Worm (Caenorhabditis elegans): ENCODE data around the gene ulp-4.

Gene ulp-4

ce11 chrII:8144543-8144942 is 14.8 kb downstream of the ulp-4 start, which contains the start of gene F10B5.2:
TSS of gene F10B5.2 (plus strand) at chrII:8144762.
- no peak for TF ChIP-seq nhr-12 (tag; optimal IDR thresholded peaks at IDR 0.05)
- TF ChIP-seq aly-2 (tag; optimal IDR thresholded peaks at IDR 0.05): no peak

- no peak for TF ChIP-seq mbf-1 (tag; optimal IDR thresholded peaks at IDR 0.05)
- no peak for TF ChIP-seq sma-3 (GFP tag; optimal IDR thresholded peaks at IDR 0.05)
These were observed 20.2 kb downstream of the ulp-4 start, which contains the start of gene F10B5.3 for ce11 chrII:8149930-8150329. TSS of gene F10B5.3 (minus strand) at chrII:8150030.

- TF ChIP-seq ztf-1 (GFP tag; conservative IDR thresholded peaks at IDR 0.05) (no peak), ceh-82 (tag; optimal IDR thresholded peaks at IDR 0.05) (no peak), aly-2 (tag; optimal IDR thresholded peaks at IDR 0.05) (no peak), unc-39 (tag; optimal IDR thresholded peaks at IDR 0.05) (no peak), ztf-4 (tag; optimal IDR thresholded peaks at IDR 0.05) (no peak), peb-1 (tag; optimal IDR thresholded peaks at IDR 0.05) (no peak), ZK546.5 (tag; optimal IDR thresholded peaks at IDR 0.05) (no peak)
These were observed 23.1 kb downstream of the ulp-4 start for ce11 chrII:8152711-8153325.

ce11 chrII:8156845-8157373 is 27.1 kb downstream of the ulp-4 start, which contains the start of the genes tub-1 and tmem-138:
TSS of gene tub-1 (minus strand) at chrII:8156945.
TSS of gene tmem-138 (plus strand) at chrII:8157323.
- TF ChIP-seq lsy-2 (tag; optimal IDR thresholded peaks at IDR 0.05) (no peak), nhr-23 (tag; optimal IDR thresholded peaks at IDR 0.05) (no peak), blmp-1 (tag; optimal IDR thresholded peaks at IDR 0.05; ENCODE audit: insufficient read depth) (no peak), R02D3.7 (tag; optimal IDR thresholded peaks at IDR 0.05) (no peak), nhr-10 (tag; optimal IDR thresholded peaks at IDR 0.05) (no peak), unc-55 (GFP tag; optimal IDR thresholded peaks at IDR 0.05) (no peak), nhr-77 (tag; optimal IDR thresholded peaks at IDR 0.05) (no peak), alr-1 (tag; optimal IDR thresholded peaks at IDR 0.05) (no peak), nhr-25 (tag; optimal IDR thresholded peaks at IDR 0.05) (no peak), nhr-237 (tag; optimal IDR thresholded peaks at IDR 0.05) (no peak), skn-1 (tag; optimal IDR thresholded peaks at IDR 0.05) (no peak), ztf-1 (GFP tag; conservative IDR thresholded peaks at IDR 0.05) (no peak), zag-1 (tag; optimal IDR thresholded peaks at IDR 0.05) (no peak), fos-1 (tag; optimal IDR thresholded peaks at IDR 0.05) (no peak), nhr-11 (tag; optimal IDR thresholded peaks at IDR 0.05) (no peak), sma-3 (GFP tag; optimal IDR thresholded peaks at IDR 0.05) (no peak), egl-27 (tag; optimal IDR thresholded peaks at IDR 0.05) (no peak)

- no peak for TF ChIP-seq Y55F3AM.14 (GFP tag; optimal IDR thresholded peaks at IDR 0.05)
- no peak for TF ChIP-seq ztf-11 (tag; optimal IDR thresholded peaks at IDR 0.05)
- TF ChIP-seq C34F6.9 (tag; optimal IDR thresholded peaks at IDR 0.05): peak; percentile 47
- TF ChIP-seq crh-2 (tag; optimal IDR thresholded peaks at IDR 0.05): peak; percentile 41
- peak; percentile 19 to 90 for TF ChIP-seq lsy-2 (tag; optimal IDR thresholded peaks at IDR 0.05)
- no peak for TF ChIP-seq ama-1 (optimal IDR thresholded peaks at IDR 0.05)
- peak; percentile 9 for TF ChIP-seq fos-1 (tag; optimal IDR thresholded peaks at IDR 0.05)
- TF ChIP-seq ZK546.5 (tag; optimal IDR thresholded peaks at IDR 0.05): no peak
- TF ChIP-seq gmeb-1 (tag; optimal IDR thresholded peaks at IDR 0.05): peak; percentile 83
- TF ChIP-seq mbf-1 (tag; optimal IDR thresholded peaks at IDR 0.05): no peak
- TF ChIP-seq unc-55 (GFP tag; optimal IDR thresholded peaks at IDR 0.05): no peak
- no peak for TF ChIP-seq zag-1 (tag; optimal IDR thresholded peaks at IDR 0.05)
- TF ChIP-seq lin-11 (tag; optimal IDR thresholded peaks at IDR 0.05): peak; percentile 8
- TF ChIP-seq sem-4 (tag; optimal IDR thresholded peaks at IDR 0.05): no peak
- TF ChIP-seq nhr-21 (tag; optimal IDR thresholded peaks at IDR 0.05): peak; percentile 14
- TF ChIP-seq sma-9 (GFP tag; optimal IDR thresholded peaks at IDR 0.05): peak; percentile 53
- no peak for TF ChIP-seq sma-9 (tag; optimal IDR thresholded peaks at IDR 0.05)
- peak; percentile 44 for TF ChIP-seq nhr-129 (tag; optimal IDR thresholded peaks at IDR 0.05)
- no peak for TF ChIP-seq ztf-1 (GFP tag; conservative IDR thresholded peaks at IDR 0.05)
- TF ChIP-seq mab-5 (tag; optimal IDR thresholded peaks at IDR 0.05): no peak
These were observed 28.2 kb downstream of the ulp-4 start, which contains the start of gene pch-2 for ce11 chrII:8157991-8158390. TSS of gene pch-2 (plus strand) at chrII:8158349.
